Fruit fly (Drosophila melanogaster): Measurements from ENCODE around the gene pcx.

The pcx gene

dm6 chrX:2255035-2255434 is 29.9 kb downstream of the pcx start:
- no peak for TF ChIP-seq GATAd (GFP tag; optimal IDR thresholded peaks at IDR 0.05)
- no peak for TF ChIP-seq brk (GFP tag; optimal IDR thresholded peaks at IDR 0.05)
- TF ChIP-seq Hnf4 (GFP tag; optimal IDR thresholded peaks at IDR 0.05) = no peak
- TF ChIP-seq pan (optimal IDR thresholded peaks at IDR 0.05) = no peak
- TF ChIP-seq dsf (GFP tag; optimal IDR thresholded peaks at IDR 0.05; ENCODE audit: borderline replicate concordance) = no peak
- no peak for TF ChIP-seq jim (GFP tag; optimal IDR thresholded peaks at IDR 0.05)
- no peak for TF ChIP-seq dl (GFP tag; optimal IDR thresholded peaks at IDR 0.05; ENCODE audit: insufficient read depth in 1 of 2, partially characterized antibody in 2 of 2)
- TF ChIP-seq usp (GFP tag; optimal IDR thresholded peaks at IDR 0.05) = no peak
- TF ChIP-seq lola (GFP tag; optimal IDR thresholded peaks at IDR 0.05) = no peak
- TF ChIP-seq CG32264 (GFP tag; optimal IDR thresholded peaks at IDR 0.05) = no peak
- no peak for TF ChIP-seq fru (GFP tag; optimal IDR thresholded peaks at IDR 0.05)
- TF ChIP-seq psq (GFP tag; optimal IDR thresholded peaks at IDR 0.05) = no peak
- TF ChIP-seq Rel (GFP tag; optimal IDR thresholded peaks at IDR 0.05) = no peak
- no peak for TF ChIP-seq Rel (tag; optimal IDR thresholded peaks at IDR 0.05)
- no peak for TF ChIP-seq h (GFP tag; optimal IDR thresholded peaks at IDR 0.05)
- TF ChIP-seq N (GFP tag; optimal IDR thresholded peaks at IDR 0.05) = no peak
- no peak for TF ChIP-seq br (GFP tag; optimal IDR thresholded peaks at IDR 0.05)
- TF ChIP-seq tai (GFP tag; optimal IDR thresholded peaks at IDR 0.05) = no peak

- TF ChIP-seq Myc (optimal IDR thresholded peaks at IDR 0.05) = no peak
- TF ChIP-seq Rel (GFP tag; optimal IDR thresholded peaks at IDR 0.05) = no peak
- TF ChIP-seq Rel (tag; optimal IDR thresholded peaks at IDR 0.05) = no peak
- no peak for TF ChIP-seq pan (optimal IDR thresholded peaks at IDR 0.05)
- no peak for TF ChIP-seq Hr78 (GFP tag; optimal IDR thresholded peaks at IDR 0.05)
- no peak for TF ChIP-seq Hr83 (GFP tag; optimal IDR thresholded peaks at IDR 0.05; ENCODE audit: poor library complexity, severe bottlenecking)
- no peak for TF ChIP-seq psq (GFP tag; optimal IDR thresholded peaks at IDR 0.05)
- TF ChIP-seq N (GFP tag; optimal IDR thresholded peaks at IDR 0.05) = no peak
- no peak for TF ChIP-seq br (GFP tag; optimal IDR thresholded peaks at IDR 0.05)
- no peak for TF ChIP-seq HLH106 (tag; optimal IDR thresholded peaks at IDR 0.05)
- no peak for TF ChIP-seq lola (GFP tag; optimal IDR thresholded peaks at IDR 0.05)
- no peak for TF ChIP-seq woc (GFP tag; optimal IDR thresholded peaks at IDR 0.05)
Observed at dm6 chrX:2258602-2259233, 33.6 kb downstream of the pcx start.

- TF ChIP-seq sv (GFP tag; optimal IDR thresholded peaks at IDR 0.05) (no peak), Dif (GFP tag; optimal IDR thresholded peaks at IDR 0.05; ENCODE audit: partially characterized antibody) (no peak), Jra (GFP tag; optimal IDR thresholded peaks at IDR 0.05) (no peak), Sp1 (GFP tag; optimal IDR thresholded peaks at IDR 0.05) (no peak), CG9705 (GFP tag; optimal IDR thresholded peaks at IDR 0.05) (no peak), Rel (GFP tag; optimal IDR thresholded peaks at IDR 0.05) (no peak), Rel (tag; optimal IDR thresholded peaks at IDR 0.05) (no peak), foxo (GFP tag; optimal IDR thresholded peaks at IDR 0.05) (no peak), HLH106 (tag; optimal IDR thresholded peaks at IDR 0.05) (no peak)
Observed at dm6 chrX:2259763-2260162, 34.7 kb downstream of the pcx start, which contains the start of gene CG3078. Gene CG3078 (minus strand): TSS chrX:2259863.

dm6 chrX:2262511-2262910 is 37.4 kb downstream of the pcx start, which contains the start of the genes temp and CG3071:
Gene temp (minus strand): TSS chrX:2262515.
Gene CG3071 (plus strand): TSS chrX:2262837.
- TF ChIP-seq woc (GFP tag; optimal IDR thresholded peaks at IDR 0.05) (peak; percentile 92), br (GFP tag; optimal IDR thresholded peaks at IDR 0.05) (peak; percentile 59), Mio (GFP tag; optimal IDR thresholded peaks at IDR 0.05) (no peak), CrebA (GFP tag; optimal IDR thresholded peaks at IDR 0.05; ENCODE audit: borderline replicate concordance) (no peak), Jra (GFP tag; optimal IDR thresholded peaks at IDR 0.05) (peak; percentile 54), Dfd (GFP tag; optimal IDR thresholded peaks at IDR 0.05) (no peak), dmrt93B (GFP tag; optimal IDR thresholded peaks at IDR 0.05) (peak; percentile 58), sage (GFP tag; optimal IDR thresholded peaks at IDR 0.05) (no peak), fru (GFP tag; optimal IDR thresholded peaks at IDR 0.05) (peak; percentile 71), HLH106 (tag; optimal IDR thresholded peaks at IDR 0.05) (peak; percentile 80), Hnf4 (GFP tag; optimal IDR thresholded peaks at IDR 0.05) (no peak), sv (GFP tag; optimal IDR thresholded peaks at IDR 0.05) (peak; percentile 40), N (GFP tag; optimal IDR thresholded peaks at IDR 0.05) (no peak), Abd-B (GFP tag; optimal IDR thresholded peaks at IDR 0.05) (no peak), brk (GFP tag; optimal IDR thresholded peaks at IDR 0.05) (no peak), pan (optimal IDR thresholded peaks at IDR 0.05) (no peak), lola (GFP tag; optimal IDR thresholded peaks at IDR 0.05) (no peak), CG9705 (GFP tag; optimal IDR thresholded peaks at IDR 0.05) (peak; percentile 71), usp (GFP tag; optimal IDR thresholded peaks at IDR 0.05) (no peak), dsf (GFP tag; optimal IDR thresholded peaks at IDR 0.05; ENCODE audit: borderline replicate concordance) (no peak), GATAd (GFP tag; optimal IDR thresholded peaks at IDR 0.05) (no peak), foxo (GFP tag; optimal IDR thresholded peaks at IDR 0.05) (peak in 1 of 2 experiments; percentile 79), Vsx2 (GFP tag; optimal IDR thresholded peaks at IDR 0.05; ENCODE audit: partially characterized antibody) (no peak), OdsH (GFP tag; optimal IDR thresholded peaks at IDR 0.05) (peak; percentile 65), Myc (optimal IDR thresholded peaks at IDR 0.05) (peak; percentile 98), Sp1 (GFP tag; optimal IDR thresholded peaks at IDR 0.05) (peak; percentile 65), CG32264 (GFP tag; optimal IDR thresholded peaks at IDR 0.05) (no peak), tai (GFP tag; optimal IDR thresholded peaks at IDR 0.05) (no peak), Rel (GFP tag; optimal IDR thresholded peaks at IDR 0.05) (no peak), Rel (tag; optimal IDR thresholded peaks at IDR 0.05) (peak; percentile 39), h (GFP tag; optimal IDR thresholded peaks at IDR 0.05) (peak; percentile 71), jim (GFP tag; optimal IDR thresholded peaks at IDR 0.05) (no peak), Dif (GFP tag; optimal IDR thresholded peaks at IDR 0.05; ENCODE audit: partially characterized antibody) (no peak), dl (GFP tag; optimal IDR thresholded peaks at IDR 0.05; ENCODE audit: insufficient read depth in 1 of 2, partially characterized antibody in 2 of 2) (no peak), ey (GFP tag; optimal IDR thresholded peaks at IDR 0.05) (peak; percentile 73), Hr83 (GFP tag; optimal IDR thresholded peaks at IDR 0.05; ENCODE audit: poor library complexity, severe bottlenecking) (no peak), Hr78 (GFP tag; optimal IDR thresholded peaks at IDR 0.05) (no peak)

All from whole organism, wandering third instar larva.